Worm (Caenorhabditis elegans) whole organism, L1 larva: ENCODE measurements around the gene kin-2.

Experiments
- C16A3.4 ChIP-seq: fragments of 150-350 bp; optimal IDR thresholded peaks from 2 replicates; lab custom pipeline; 2014; ENCODE audit warnings: missing biosample characterization, missing genetic modification characterization
- F16B12.6 ChIP-seq: fragments of 150-350 bp; optimal IDR thresholded peaks from 2 replicates; lab custom pipeline; 2014; ENCODE audit warnings: missing biosample characterization, missing genetic modification characterization
- Y116A8C.19 ChIP-seq: sonication (generic microtip); optimal IDR thresholded peaks from 2 replicates; lab custom pipeline; 2016; ENCODE audit warnings: missing compliant biosample characterization, missing genetic modification characterization, borderline replicate concordance
- alr-1 ChIP-seq: fragments of 200-800 bp; sonication (Bioruptor generic); optimal IDR thresholded peaks from 2 replicates; lab custom pipeline; 2018; ENCODE audit warnings: borderline replicate concordance, mild to moderate bottlenecking, missing genetic modification characterization, missing compliant biosample characterization
- blmp-1 ChIP-seq: fragments of 150-350 bp; optimal IDR thresholded peaks from 2 replicates; lab custom pipeline; 2014; ENCODE audit warnings: missing biosample characterization, missing genetic modification characterization
- dpl-1 ChIP-seq, 3 experiments: fragments of 150-350 bp in 2 of 3; sonication (generic microtip) in 1 of 3; optimal IDR thresholded peaks; 2 replicates each; lab custom pipeline; 2014 to 2017; ENCODE audit warnings: missing biosample characterization in 3 of 3, missing genetic modification characterization in 3 of 3, missing genetic modification reagents in 3 of 3
- dsc-1 ChIP-seq: sonication (generic microtip); optimal IDR thresholded peaks from 2 replicates; lab custom pipeline; 2016; ENCODE audit warnings: mild to moderate bottlenecking, missing genetic modification characterization, missing compliant biosample characterization
- efl-1 ChIP-seq, 4 experiments: fragments of 150-350 bp; optimal IDR thresholded peaks in 3 of 4; peaks in 1 of 4; 1 replicate in 1 of 4; 2 replicates in 3 of 4; lab custom pipeline; 2014; ENCODE audit warnings: missing biosample characterization in 2 of 4, missing genetic modification characterization in 2 of 4, missing genetic modification reagents in 2 of 4
- egl-13 ChIP-seq: sonication (generic microtip); optimal IDR thresholded peaks from 2 replicates; lab custom pipeline; 2016; ENCODE audit warnings: missing genotype, missing genetic modification reagents, missing genetic modification characterization, missing compliant biosample characterization
- elt-2 ChIP-seq: sonication (generic microtip); optimal IDR thresholded peaks from 2 replicates; lab custom pipeline; 2016; ENCODE audit warnings: missing genetic modification characterization, mild to moderate bottlenecking, inconsistent platforms, missing compliant biosample characterization, missing genetic modification reagents
- fkh-10 ChIP-seq: sonication (generic microtip); optimal IDR thresholded peaks from 2 replicates; lab custom pipeline; 2017; ENCODE audit warnings: missing biosample characterization, missing genetic modification reagents, missing genetic modification characterization
- fos-1 ChIP-seq: fragments of 150-350 bp; optimal IDR thresholded peaks from 2 replicates; lab custom pipeline; 2014; ENCODE audit warnings: missing biosample characterization, missing genetic modification characterization
- hlh-17 ChIP-seq: fragments of 200-800 bp; sonication (Bioruptor generic); optimal IDR thresholded peaks from 2 replicates; lab custom pipeline; 2018; ENCODE audit warnings: missing genetic modification characterization, mild to moderate bottlenecking, missing compliant biosample characterization, moderate library complexity, borderline replicate concordance
- lin-14 ChIP-seq: fragments of 200-800 bp; sonication (Bioruptor generic); optimal IDR thresholded peaks from 2 replicates; lab custom pipeline; 2018; ENCODE audit warnings: mild to moderate bottlenecking, missing genetic modification characterization, moderate library complexity, missing compliant biosample characterization
- lin-15B ChIP-seq: fragments of 150-350 bp; sonication (generic microtip); optimal IDR thresholded peaks from 3 replicates; lab custom pipeline; 2014; ENCODE audit warnings: missing biosample characterization, missing genetic modification characterization
- lin-35 ChIP-seq, 2 experiments: fragments of 150-350 bp; optimal IDR thresholded peaks; 2 replicates each; lab custom pipeline; 2014; ENCODE audit warnings: missing biosample characterization in 2 of 2, missing genetic modification characterization in 2 of 2, missing genetic modification reagents in 2 of 2
- lir-3 ChIP-seq: sonication (generic microtip); optimal IDR thresholded peaks from 2 replicates; lab custom pipeline; 2016; ENCODE audit warnings: mild to moderate bottlenecking, missing genetic modification characterization, moderate library complexity, missing compliant biosample characterization; ENCODE audit not compliant: poor library complexity
- mdl-1 ChIP-seq, 2 experiments: fragments of 150-350 bp; optimal IDR thresholded peaks; 2 replicates each; lab custom pipeline; 2014 to 2017; ENCODE audit warnings: missing biosample characterization in 2 of 2, missing genetic modification characterization in 2 of 2, inconsistent platforms in 1 of 2
- nhr-12 ChIP-seq: sonication (generic microtip); optimal IDR thresholded peaks from 2 replicates; lab custom pipeline; 2017; ENCODE audit warnings: missing biosample characterization, missing genetic modification characterization
- nhr-77 ChIP-seq: fragments of 150-350 bp; optimal IDR thresholded peaks from 2 replicates; lab custom pipeline; 2014; ENCODE audit warnings: missing biosample characterization, missing genetic modification characterization
- nhr-90 ChIP-seq: sonication (generic microtip); optimal IDR thresholded peaks from 2 replicates; lab custom pipeline; 2016; ENCODE audit warnings: mild to moderate bottlenecking, missing genetic modification characterization, missing compliant biosample characterization; ENCODE audit not compliant: poor library complexity
- pag-3 ChIP-seq: sonication (generic microtip); optimal IDR thresholded peaks from 2 replicates; lab custom pipeline; 2017; ENCODE audit warnings: missing genetic modification characterization, mild to moderate bottlenecking, missing compliant biosample characterization, antibody characterized with exemption, borderline replicate concordance; ENCODE audit not compliant: insufficient read depth
- pqm-1 ChIP-seq: sonication (generic microtip); optimal IDR thresholded peaks from 3 replicates; lab custom pipeline; 2017; ENCODE audit warnings: missing biosample characterization, missing genetic modification characterization
- rnt-1 ChIP-seq: sonication (generic microtip); optimal IDR thresholded peaks from 2 replicates; lab custom pipeline; 2016; ENCODE audit warnings: mild to moderate bottlenecking, missing genetic modification characterization, moderate library complexity, missing compliant biosample characterization
- skn-1 ChIP-seq: fragments of 150-350 bp; optimal IDR thresholded peaks from 2 replicates; lab custom pipeline; 2014; ENCODE audit warnings: missing biosample characterization, missing genetic modification characterization
- snpc-4 ChIP-seq: fragments of 150-350 bp; optimal IDR thresholded peaks from 2 replicates; lab custom pipeline; 2014; ENCODE audit warnings: missing biosample characterization, missing genetic modification characterization
- sox-4 ChIP-seq: sonication (generic microtip); optimal IDR thresholded peaks from 2 replicates; lab custom pipeline; 2016; ENCODE audit warnings: missing genetic modification characterization, missing compliant biosample characterization
- tlp-1 ChIP-seq: fragments of 150-350 bp; optimal IDR thresholded peaks from 2 replicates; lab custom pipeline; 2014; ENCODE audit warnings: missing biosample characterization, missing genetic modification characterization
- unc-130 ChIP-seq: fragments of 150-350 bp; optimal IDR thresholded peaks from 2 replicates; lab custom pipeline; 2017; ENCODE audit warnings: missing biosample characterization, missing genetic modification characterization, inconsistent platforms
- unc-98 ChIP-seq: fragments of 200-800 bp; sonication (Bioruptor generic); IDR thresholded peaks from 2 replicates; pipeline ENCODE4 v1.3.6; 2022; ENCODE audit warnings: missing genetic modification characterization, missing compliant biosample characterization
- xbp-1 ChIP-seq: sonication (generic microtip); optimal IDR thresholded peaks from 2 replicates; lab custom pipeline; 2016; ENCODE audit warnings: missing genetic modification characterization, missing compliant biosample characterization
- zip-4 ChIP-seq: fragments of 200-800 bp; sonication (Bioruptor generic); optimal IDR thresholded peaks from 2 replicates; lab custom pipeline; 2018; ENCODE audit warnings: mild to moderate bottlenecking, missing genetic modification characterization, moderate library complexity, missing compliant biosample characterization
- ztf-4 ChIP-seq: fragments of 150-350 bp; optimal IDR thresholded peaks from 2 replicates; lab custom pipeline; 2014; ENCODE audit warnings: missing biosample characterization, missing genetic modification characterization

Gene kin-2

ce11 chrX:5995613-5996206 lies 18.1 kb upstream of the kin-2 start, which contains the start of gene inx-3:
Gene inx-3 (plus strand): TSS chrX:5996156.
- TF ChIP-seq unc-130 (tag; lab: Kevin White, UChicago) (no peak), blmp-1 (tag; lab: Kevin White, UChicago) (no peak), F16B12.6 (tag; lab: Kevin White, UChicago) (no peak), alr-1 (tag; lab: Kevin White, UChicago) (no peak), egl-13 (tag; lab: Kevin White, UChicago) (no peak)

ce11 chrX:5994004-5994403 lies 16.4 kb upstream of the kin-2 start:
- TF ChIP-seq alr-1 (tag; lab: Kevin White, UChicago) = no peak
- no peak for TF ChIP-seq mdl-1 (tag; optimal IDR thresholded peaks at IDR 0.05; lab: Kevin White, UChicago)
- TF ChIP-seq nhr-77 (tag; lab: Kevin White, UChicago) = no peak
- TF ChIP-seq lir-3 (tag; lab: Kevin White, UChicago) = no peak
- no peak for TF ChIP-seq lin-35 (GFP tag; optimal IDR thresholded peaks at IDR 0.05; lab: Kevin White, UChicago)
- TF ChIP-seq zip-4 (GFP tag; lab: Kevin White, UChicago) = no peak
- TF ChIP-seq nhr-90 (tag; lab: Kevin White, UChicago) = no peak
- TF ChIP-seq Y116A8C.19 (tag; lab: Kevin White, UChicago) = no peak
- no peak for TF ChIP-seq dpl-1 (GFP tag; optimal IDR thresholded peaks at IDR 0.05; lab: Kevin White, UChicago)
- no peak for TF ChIP-seq sox-4 (tag; lab: Kevin White, UChicago)
- no peak for TF ChIP-seq hlh-17 (GFP tag; lab: Kevin White, UChicago)
- TF ChIP-seq pqm-1 (tag; lab: Kevin White, UChicago) = no peak
- no peak for TF ChIP-seq skn-1 (tag; lab: Kevin White, UChicago)
- no peak for TF ChIP-seq xbp-1 (tag; lab: Kevin White, UChicago)
- TF ChIP-seq pag-3 = no peak

- TF ChIP-seq efl-1 (optimal IDR thresholded peaks at IDR 0.05; lab: Kevin White, UChicago) = no peak
- TF ChIP-seq efl-1 (GFP tag; optimal IDR thresholded peaks at IDR 0.05 in 1 of 2; lab: Kevin White, UChicago) = peak in 1 of 2 experiments; percentile 33
- no peak for TF ChIP-seq lin-15B (tag; lab: Kevin White, UChicago)
Observed at ce11 chrX:5992770-5993169, 15.1 kb upstream of the kin-2 start, which contains the start of gene F22F4.5. Gene F22F4.5 (minus strand): TSS chrX:5992870.

- TF ChIP-seq dsc-1 (tag; lab: Kevin White, UChicago) (no peak), nhr-12 (tag; lab: Kevin White, UChicago) (no peak), ztf-4 (tag; lab: Kevin White, UChicago) (no peak), unc-98 (no peak), C16A3.4 (tag; lab: Kevin White, UChicago) (no peak), efl-1 (optimal IDR thresholded peaks at IDR 0.05; lab: Kevin White, UChicago) (no peak), efl-1 (GFP tag; optimal IDR thresholded peaks at IDR 0.05 in 1 of 2; lab: Kevin White, UChicago) (no peak), snpc-4 (tag; lab: Kevin White, UChicago) (no peak), lin-14 (GFP tag; lab: Kevin White, UChicago) (peak; percentile 53), fkh-10 (GFP tag; lab: Kevin White, UChicago) (peak; percentile 4), rnt-1 (tag; lab: Kevin White, UChicago) (no peak), tlp-1 (tag; lab: Kevin White, UChicago) (no peak)
Observed at ce11 chrX:5987910-5988309, 10.3 kb upstream of the kin-2 start.

- TF ChIP-seq efl-1 (optimal IDR thresholded peaks at IDR 0.05; lab: Kevin White, UChicago) (no peak), efl-1 (GFP tag; optimal IDR thresholded peaks at IDR 0.05 in 1 of 2; lab: Kevin White, UChicago) (peak in 1 of 2 experiments; percentile 17), elt-2 (tag; lab: Kevin White, UChicago) (peak; percentile 72), fos-1 (tag; lab: Kevin White, UChicago) (no peak)
- TF ChIP-seq, all 84 proteins: peak for 2
Observed at ce11 chrX:5985720-5986119, 8.1 kb upstream of the kin-2 start.
